Fruit fly (Drosophila melanogaster) whole organism, embryonic: ENCODE data around the gene CG10602.

Experiments
- ATbp ChIP-seq: fragments of 200-800 bp; sonication (Bioruptor generic); optimal IDR thresholded peaks from 2 replicates; lab custom pipeline; 2017; ENCODE audit warnings: missing biosample characterization, mild to moderate bottlenecking, missing genetic modification characterization, missing genetic modification reagents
- Ada2b ChIP-seq: fragments of 200-800 bp; sonication (Bioruptor generic); IDR thresholded peaks from 2 replicates; pipeline ENCODE4 v1.3.6; 2022; ENCODE audit warnings: missing biosample characterization, missing genetic modification characterization
- B-H2 ChIP-seq: fragments of 200-800 bp; sonication (Bioruptor generic); optimal IDR thresholded peaks from 2 replicates; lab custom pipeline; 2018; ENCODE audit warnings: missing biosample characterization, mild to moderate bottlenecking, missing genetic modification characterization
- Blimp-1 ChIP-seq: fragments of 200-800 bp; sonication (Bioruptor generic); optimal IDR thresholded peaks from 3 replicates; lab custom pipeline; 2018; ENCODE audit warnings: missing biosample characterization, missing genetic modification characterization, mild to moderate bottlenecking, moderate library complexity, missing genetic modification reagents
- C15 ChIP-seq: fragments of 200-800 bp; sonication (Bioruptor generic); IDR thresholded peaks from 3 replicates; pipeline ENCODE4 v1.3.6; 2022; ENCODE audit warnings: missing biosample characterization, missing genetic modification characterization
- CG11723 ChIP-seq: fragments of 200-800 bp; sonication (Bioruptor generic); optimal IDR thresholded peaks from 2 replicates; lab custom pipeline; 2017; ENCODE audit warnings: missing biosample characterization, mild to moderate bottlenecking, missing genetic modification characterization
- CG12104 ChIP-seq: fragments of 200-800 bp; sonication (Bioruptor generic); optimal IDR thresholded peaks from 3 replicates; lab custom pipeline; 2016; ENCODE audit warnings: missing biosample characterization, missing genetic modification characterization
- CG12769 ChIP-seq: fragments of 200-800 bp; sonication (Bioruptor generic); optimal IDR thresholded peaks from 2 replicates; lab custom pipeline; 2019; ENCODE audit warnings: missing biosample characterization, mild to moderate bottlenecking, missing genetic modification characterization, moderate library complexity
- CG14965 ChIP-seq: fragments of 200-800 bp; sonication (Bioruptor generic); optimal IDR thresholded peaks from 2 replicates; lab custom pipeline; 2016; ENCODE audit warnings: missing biosample characterization, missing genetic modification characterization, borderline replicate concordance
- CG15479 ChIP-seq: fragments of 200-800 bp; sonication (Bioruptor generic); optimal IDR thresholded peaks from 3 replicates; lab custom pipeline; 2019; ENCODE audit warnings: missing biosample characterization, mild to moderate bottlenecking, missing genetic modification characterization, moderate library complexity
- CG17186 ChIP-seq: fragments of 200-800 bp; sonication (Bioruptor generic); optimal IDR thresholded peaks from 3 replicates; lab custom pipeline; 2017; ENCODE audit warnings: missing biosample characterization, missing genetic modification reagents, missing genetic modification characterization
- CG2129 ChIP-seq: fragments of 200-800 bp; sonication (Bioruptor generic); IDR thresholded peaks from 2 replicates; pipeline ENCODE4 v1.3.6; 2022; ENCODE audit warnings: missing biosample characterization, missing genetic modification characterization; ENCODE audit not compliant: partially characterized antibody
- CG3163 ChIP-seq: fragments of 200-800 bp; sonication (Bioruptor generic); optimal IDR thresholded peaks from 3 replicates; lab custom pipeline; 2016; ENCODE audit warnings: missing biosample characterization, missing genetic modification characterization
- CG4282 ChIP-seq: fragments of 200-800 bp; sonication (Bioruptor generic); optimal IDR thresholded peaks from 2 replicates; lab custom pipeline; 2016; ENCODE audit warnings: missing biosample characterization, missing genetic modification characterization
- CG4328 ChIP-seq: fragments of 200-800 bp; sonication (Bioruptor generic); optimal IDR thresholded peaks from 3 replicates; lab custom pipeline; 2017; ENCODE audit warnings: missing biosample characterization, missing genetic modification reagents, missing genetic modification characterization
- CG4617 ChIP-seq: fragments of 200-800 bp; sonication (Bioruptor generic); optimal IDR thresholded peaks from 3 replicates; lab custom pipeline; 2016; ENCODE audit warnings: missing biosample characterization, missing genetic modification characterization, borderline replicate concordance
- CG4820 ChIP-seq: fragments of 200-800 bp; sonication (Bioruptor generic); optimal IDR thresholded peaks from 3 replicates; lab custom pipeline; 2016; ENCODE audit warnings: missing biosample characterization, missing genetic modification characterization
- CG6765 ChIP-seq: fragments of 200-800 bp; sonication (Bioruptor generic); optimal IDR thresholded peaks from 3 replicates; lab custom pipeline; 2017; ENCODE audit warnings: missing biosample characterization, mild to moderate bottlenecking, missing genetic modification characterization
- CG7928 ChIP-seq: fragments of 200-800 bp; sonication (Bioruptor generic); optimal IDR thresholded peaks from 2 replicates; lab custom pipeline; 2017; ENCODE audit warnings: missing biosample characterization, mild to moderate bottlenecking, missing genetic modification characterization
- CG8290 ChIP-seq, 3 experiments: fragments of 200-800 bp; sonication (Bioruptor generic); optimal IDR thresholded peaks; 2 replicates each; lab custom pipeline; 2016 to 2019; ENCODE audit warnings: missing biosample characterization in 3 of 3, missing genetic modification characterization in 3 of 3, mild to moderate bottlenecking in 2 of 3, moderate library complexity in 1 of 3
- CG9797 ChIP-seq: fragments of 200-800 bp; sonication (Bioruptor generic); optimal IDR thresholded peaks from 3 replicates; lab custom pipeline; 2018; ENCODE audit warnings: missing biosample characterization, mild to moderate bottlenecking, missing genetic modification characterization
- CkIIα-i1 ChIP-seq: fragments of 200-800 bp; sonication (Bioruptor generic); IDR thresholded peaks from 2 replicates; pipeline ENCODE4 v1.3.6; 2022; ENCODE audit warnings: missing biosample characterization, missing genetic modification characterization
- Fer1 ChIP-seq: fragments of 200-800 bp; sonication (Bioruptor generic); optimal IDR thresholded peaks from 2 replicates; lab custom pipeline; 2017; ENCODE audit warnings: missing biosample characterization, mild to moderate bottlenecking, missing genetic modification characterization
- Fer3 ChIP-seq: fragments of 200-800 bp; sonication (Bioruptor generic); optimal IDR thresholded peaks from 2 replicates; lab custom pipeline; 2018; ENCODE audit warnings: missing biosample characterization, mild to moderate bottlenecking, missing genetic modification characterization, moderate library complexity
- GATAe ChIP-seq: fragments of 200-800 bp; sonication (Bioruptor generic); conservative IDR thresholded peaks from 2 replicates; pipeline ENCODE4 v1.3.6; 2022; ENCODE audit warnings: missing biosample characterization, missing genetic modification characterization
- H15 ChIP-seq: fragments of 200-800 bp; sonication (Bioruptor generic); IDR thresholded peaks from 3 replicates; pipeline ENCODE4 v1.3.6; 2022; ENCODE audit warnings: missing biosample characterization, missing genetic modification characterization
- Hmx ChIP-seq: fragments of 200-800 bp; sonication (Bioruptor generic); optimal IDR thresholded peaks from 2 replicates; lab custom pipeline; 2016; ENCODE audit warnings: missing biosample characterization, missing genetic modification characterization
- MESR4 ChIP-seq: fragments of 200-800 bp; sonication (Bioruptor generic); optimal IDR thresholded peaks from 2 replicates; lab custom pipeline; 2018; ENCODE audit warnings: missing biosample characterization, mild to moderate bottlenecking, missing genetic modification characterization, moderate library complexity
- Taf1 ChIP-seq: fragments of 200-800 bp; sonication (Bioruptor generic); IDR thresholded peaks from 2 replicates; pipeline ENCODE4 v1.3.6; 2022; ENCODE audit warnings: missing biosample characterization, missing genetic modification characterization
- ab ChIP-seq: fragments of 200-800 bp; sonication (Bioruptor generic); optimal IDR thresholded peaks from 2 replicates; lab custom pipeline; 2016; ENCODE audit warnings: missing biosample characterization, missing genetic modification characterization
- al ChIP-seq: fragments of 200-800 bp; sonication (Bioruptor generic); IDR thresholded peaks from 2 replicates; pipeline ENCODE4 v1.3.6; 2022; ENCODE audit warnings: missing biosample characterization, missing genetic modification characterization
- cg ChIP-seq: fragments of 200-800 bp; sonication (Bioruptor generic); optimal IDR thresholded peaks from 3 replicates; lab custom pipeline; 2019; ENCODE audit warnings: missing biosample characterization, mild to moderate bottlenecking, missing genetic modification characterization, moderate library complexity
- crp ChIP-seq, 2 experiments: fragments of 200-800 bp; sonication (Bioruptor generic); optimal IDR thresholded peaks; 2 replicates in 1 of 2; 3 replicates in 1 of 2; lab custom pipeline; 2017; ENCODE audit warnings: missing biosample characterization in 2 of 2, missing genetic modification characterization in 2 of 2, mild to moderate bottlenecking in 1 of 2, moderate library complexity in 1 of 2
- exex ChIP-seq: fragments of 200-800 bp; sonication (Bioruptor generic); optimal IDR thresholded peaks from 4 replicates; lab custom pipeline; 2018; ENCODE audit warnings: missing biosample characterization, mild to moderate bottlenecking, missing genetic modification characterization, moderate library complexity
- gcm ChIP-seq: fragments of 200-800 bp; sonication (Bioruptor generic); optimal IDR thresholded peaks from 2 replicates; lab custom pipeline; 2019; ENCODE audit warnings: missing biosample characterization, mild to moderate bottlenecking, missing genetic modification characterization, moderate library complexity
- grau ChIP-seq: fragments of 200-800 bp; optimal IDR thresholded peaks from 3 replicates; lab custom pipeline; 2019; ENCODE audit warnings: missing biosample characterization, mild to moderate bottlenecking, missing genetic modification characterization, moderate library complexity
- hbn ChIP-seq: fragments of 200-800 bp; sonication (Bioruptor generic); IDR thresholded peaks from 2 replicates; pipeline ENCODE4 v1.3.6; 2022; ENCODE audit warnings: missing biosample characterization, missing genetic modification characterization; ENCODE audit not compliant: partially characterized antibody
- ken ChIP-seq: fragments of 200-800 bp; sonication (Bioruptor generic); IDR thresholded peaks from 3 replicates; pipeline ENCODE4 v1.3.6; 2022; ENCODE audit warnings: missing biosample characterization, missing genetic modification characterization
- knrl ChIP-seq: fragments of 200-800 bp; sonication (Bioruptor generic); IDR thresholded peaks from 3 replicates; pipeline ENCODE4 v1.3.6; 2022; ENCODE audit warnings: missing biosample characterization, missing genetic modification characterization; ENCODE audit not compliant: partially characterized antibody
- lbe ChIP-seq: fragments of 200-800 bp; sonication (Bioruptor generic); optimal IDR thresholded peaks from 2 replicates; lab custom pipeline; 2016; ENCODE audit warnings: missing biosample characterization, mild to moderate bottlenecking, missing genetic modification characterization
- lmd ChIP-seq: fragments of 200-800 bp; sonication (Bioruptor generic); IDR thresholded peaks from 2 replicates; pipeline ENCODE4 v1.3.6; 2022; ENCODE audit warnings: missing biosample characterization, missing genetic modification characterization
- lola ChIP-seq, 3 experiments: fragments of >200 bp in 2 of 3; fragments of 200-800 bp in 1 of 3; sonication (Bioruptor generic) in 1 of 3; optimal IDR thresholded peaks; 2 replicates each; lab custom pipeline; 2017 to 2019; ENCODE audit warnings: missing biosample characterization in 3 of 3, missing genetic modification characterization in 3 of 3, mild to moderate bottlenecking in 1 of 3, moderate library complexity in 1 of 3
- lov ChIP-seq, 2 experiments: fragments of 200-800 bp in 1 of 2; fragments of >200 bp in 1 of 2; sonication (Bioruptor generic) in 1 of 2; IDR thresholded peaks in 1 of 2; optimal IDR thresholded peaks in 1 of 2; 2 replicates in 1 of 2; 3 replicates in 1 of 2; pipeline versions ENCODE4 v1.3.6 to Lab custom; 2017 to 2022; ENCODE audit warnings: missing biosample characterization in 1 of 2, missing genetic modification characterization in 1 of 2
- otp ChIP-seq: fragments of 200-800 bp; sonication (Bioruptor generic); IDR thresholded peaks from 3 replicates; pipeline ENCODE4, ENCODE4 v1.3.6; 2022; ENCODE audit warnings: missing biosample characterization, missing genetic modification characterization
- pan ChIP-seq, 4 experiments: fragments of >200 bp in 3 of 4; fragments of 200-800 bp in 1 of 4; sonication (Bioruptor generic) in 1 of 4; optimal IDR thresholded peaks in 3 of 4; IDR thresholded peaks in 1 of 4; 2 replicates each; pipeline versions ENCODE4 v1.3.6 to Lab custom; 2017 to 2022; ENCODE audit warnings: missing biosample characterization in 2 of 4, missing genetic modification characterization in 2 of 4, mixed read lengths in 1 of 4
- tna ChIP-seq: fragments of 200-800 bp; sonication (Bioruptor generic); IDR thresholded peaks from 2 replicates; pipeline ENCODE4 v1.3.6; 2022; ENCODE audit warnings: missing biosample characterization, missing genetic modification characterization; ENCODE audit not compliant: partially characterized antibody
- ttk ChIP-seq: fragments of 200-800 bp; sonication (Bioruptor generic); IDR thresholded peaks from 2 replicates; pipeline ENCODE4 v2.1.2; 2022; ENCODE audit warnings: missing biosample characterization, missing genetic modification characterization
- wdn ChIP-seq: fragments of 200-800 bp; sonication (Bioruptor generic); IDR thresholded peaks from 2 replicates; pipeline ENCODE4 v1.3.6; 2022; ENCODE audit warnings: missing biosample characterization, missing genetic modification characterization

The CG10602 gene

dm6 chr2L:18823243-18823803, 35.7 kb downstream of the CG10602 start, which contains the start of gene Ugt36D1 (continued):
- TF ChIP-seq tna (no peak), CG4617 (GFP tag; lab: Kevin White, UChicago) (no peak), Fer1 (no peak), CG2129 (GFP tag; lab: Robert Waterston, UW) (no peak), CG11723 (GFP tag; lab: Kevin White, UChicago) (no peak), GATAe (GFP tag; lab: Robert Waterston, UW) (no peak), wdn (GFP tag; lab: Robert Waterston, UW) (no peak), CG15479 (GFP tag; lab: Kevin White, UChicago) (no peak), CG6765 (no peak), CG14965 (GFP tag; lab: Kevin White, UChicago) (no peak), ab (GFP tag; lab: Kevin White, UChicago) (no peak), hbn (GFP tag; lab: Robert Waterston, UW) (no peak), CG4820 (no peak), CG9797 (GFP tag; lab: Kevin White, UChicago) (no peak), ken (GFP tag; lab: Robert Waterston, UW) (no peak), lov (optimal IDR thresholded peaks at IDR 0.05; lab: Kevin White, UChicago) (no peak), lov (GFP tag; IDR thresholded peaks at IDR 0.05; lab: Robert Waterston, UW) (no peak), crp (GFP tag; optimal IDR thresholded peaks at IDR 0.05; lab: Kevin White, UChicago) (no peak), pan (optimal IDR thresholded peaks at IDR 0.05; lab: Kevin White, UChicago) (no peak), pan (GFP tag; optimal IDR thresholded peaks at IDR 0.05 in 1 of 2, IDR thresholded peaks at IDR 0.05 in 1 of 2) (no peak), exex (no peak), Hmx (GFP tag; lab: Kevin White, UChicago) (no peak), ATbp (GFP tag; lab: Kevin White, UChicago) (no peak), Taf1 (GFP tag; lab: Robert Waterston, UW) (no peak), CkIIα-i1 (GFP tag; lab: Robert Waterston, UW) (no peak), lmd (GFP tag; lab: Robert Waterston, UW) (no peak), H15 (GFP tag; lab: Robert Waterston, UW) (no peak), CG4328 (no peak), Fer3 (tag; lab: Kevin White, UChicago) (no peak), C15 (GFP tag; lab: Robert Waterston, UW) (no peak), gcm (GFP tag; lab: Kevin White, UChicago) (no peak), lola (GFP tag; optimal IDR thresholded peaks at IDR 0.05; lab: Kevin White, UChicago) (no peak), MESR4 (GFP tag; lab: Kevin White, UChicago) (no peak), al (GFP tag; lab: Robert Waterston, UW) (no peak), CG7928 (GFP tag; lab: Kevin White, UChicago) (no peak), grau (tag; lab: Kevin White, UChicago) (no peak), CG8290 (GFP tag; optimal IDR thresholded peaks at IDR 0.05; lab: Kevin White, UChicago) (no peak), CG8290 (tag; optimal IDR thresholded peaks at IDR 0.05; lab: Kevin White, UChicago) (peak in 1 of 2 experiments; percentile 47), B-H2 (GFP tag; lab: Kevin White, UChicago) (no peak), knrl (GFP tag; lab: Robert Waterston, UW) (no peak), CG12769 (peak; percentile 50), otp (GFP tag; lab: Robert Waterston, UW) (no peak; the same call in 2 of the 3 replicates), Blimp-1 (GFP tag; lab: Kevin White, UChicago) (peak; percentile 72), Ada2b (no peak), cg (no peak), lbe (peak; percentile 50), CG3163 (GFP tag; lab: Kevin White, UChicago) (no peak), CG17186 (GFP tag; lab: Kevin White, UChicago) (no peak), CG12104 (no peak), CG4282 (GFP tag; lab: Kevin White, UChicago) (no peak), ttk (GFP tag; lab: Robert Waterston, UW) (no peak)
